Worm (Caenorhabditis elegans): ENCODE data around the gene tpk-1.

tpk-1 gene

DNA sequence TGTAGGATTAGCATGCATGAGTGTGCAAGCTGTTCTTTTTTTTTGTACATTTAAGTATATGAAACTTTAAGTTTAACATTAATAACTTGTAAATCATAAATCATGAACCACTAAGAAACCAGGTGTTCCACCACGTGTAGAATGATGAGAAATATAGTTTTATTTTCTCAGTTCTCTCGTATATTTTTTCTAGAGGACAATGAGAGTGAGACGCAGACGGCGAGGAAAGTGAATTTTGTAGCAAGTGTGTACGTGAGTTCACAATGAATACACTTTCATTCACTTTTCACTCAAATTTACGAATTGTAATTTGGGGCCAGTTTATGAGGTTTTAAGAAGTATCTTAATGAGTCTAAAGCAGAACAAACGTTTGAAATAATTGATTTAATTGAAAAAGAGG lies 14.6 kb downstream of the tpk-1 start (continued):
- TF ChIP-seq ceh-28 (tag; optimal IDR thresholded peaks at IDR 0.05): no peak
- peak in 1 of 2 experiments; percentile 90 for TF ChIP-seq hif-1 (tag; optimal IDR thresholded peaks at IDR 0.05)
- TF ChIP-seq daf-12 (tag; optimal IDR thresholded peaks at IDR 0.05): no peak
- TF ChIP-seq fos-1 (tag; optimal IDR thresholded peaks at IDR 0.05): no peak
- TF ChIP-seq ceh-32 (tag; optimal IDR thresholded peaks at IDR 0.05; ENCODE audit: poor library complexity): no peak
- TF ChIP-seq hmg-1.1 (GFP tag; IDR thresholded peaks at IDR 0.05): no peak
- TF ChIP-seq ceh-44 (GFP tag; IDR thresholded peaks at IDR 0.05): no peak
- no peak for TF ChIP-seq daf-16 (GFP tag; optimal IDR thresholded peaks at IDR 0.05)
- TF ChIP-seq daf-16 (tag; optimal IDR thresholded peaks at IDR 0.05): no peak
- no peak for TF ChIP-seq T26A8.4 (GFP tag; IDR thresholded peaks at IDR 0.05)
- TF ChIP-seq Y105C5A.15 (GFP tag; IDR thresholded peaks at IDR 0.05): no peak
- TF ChIP-seq lin-1 (GFP tag; IDR thresholded peaks at IDR 0.05): no peak
- TF ChIP-seq jun-1 (tag; optimal IDR thresholded peaks at IDR 0.05): no peak
- TF ChIP-seq egl-43 (GFP tag; IDR thresholded peaks at IDR 0.05): no peak
- peak; percentile 69 for TF ChIP-seq mxl-3 (GFP tag; optimal IDR thresholded peaks at IDR 0.05)
- TF ChIP-seq zag-1 (tag; optimal IDR thresholded peaks at IDR 0.05): no peak
- no peak for TF ChIP-seq unc-62 (GFP tag; optimal IDR thresholded peaks at IDR 0.05 in 1 of 2)
- TF ChIP-seq unc-62 (tag; optimal IDR thresholded peaks at IDR 0.05): no peak
- no peak for TF ChIP-seq zfp-2 (tag; optimal IDR thresholded peaks at IDR 0.05)
- no peak for TF ChIP-seq mes-2 (tag; optimal IDR thresholded peaks at IDR 0.05; ENCODE audit: poor library complexity, severe bottlenecking)
- no peak for TF ChIP-seq pha-4 (GFP tag; IDR thresholded peaks at IDR 0.05)
- no peak for TF ChIP-seq pha-4 (tag; optimal IDR thresholded peaks at IDR 0.05)
- TF ChIP-seq duxl-1 (tag; optimal IDR thresholded peaks at IDR 0.05; ENCODE audit: poor library complexity): no peak
- no peak for TF ChIP-seq hlh-11 (tag; optimal IDR thresholded peaks at IDR 0.05)
- no peak for TF ChIP-seq nhr-6 (tag; optimal IDR thresholded peaks at IDR 0.05)
- no peak; the same call in none of the 2 replicates for TF ChIP-seq dmd-6 (GFP tag; IDR thresholded peaks at IDR 0.05)
- peak in 1 of 2 experiments; percentile 72 for TF ChIP-seq mdl-1 (tag; optimal IDR thresholded peaks at IDR 0.05)
- TF ChIP-seq gei-8 (GFP tag; optimal IDR thresholded peaks at IDR 0.05): no peak
- no peak for TF ChIP-seq unc-130 (GFP tag; optimal IDR thresholded peaks at IDR 0.05)

DNA sequence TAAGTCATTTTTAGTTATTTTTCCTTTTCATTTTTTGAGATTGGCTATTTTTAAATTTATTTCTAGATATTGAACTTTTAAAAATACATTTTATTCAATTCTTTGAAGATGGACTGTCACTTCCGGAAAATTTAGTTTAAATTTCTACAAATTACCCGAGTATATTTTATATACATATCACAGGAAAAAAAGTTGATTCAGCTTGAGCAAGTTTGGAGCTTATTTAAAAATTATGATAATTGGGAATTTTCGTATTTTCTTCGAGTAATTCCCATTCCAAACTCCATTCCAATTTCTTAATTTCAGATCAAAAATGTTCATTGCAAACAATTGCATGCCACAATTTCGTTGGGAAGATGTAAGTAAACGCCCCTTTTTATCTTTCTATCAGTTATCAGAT lies 17.8 kb downstream of the tpk-1 start, which contains the start of gene arrd-15:
Gene arrd-15, plus strand, starts transcription at position 301 of the 400 bp plus-strand sequence.
- TF ChIP-seq mxl-3 (GFP tag; optimal IDR thresholded peaks at IDR 0.05) (no peak), nhr-76 (tag; optimal IDR thresholded peaks at IDR 0.05) (no peak), F10B5.3 (tag; optimal IDR thresholded peaks at IDR 0.05) (no peak), F44E2.7 (GFP tag; IDR thresholded peaks at IDR 0.05) (no peak), aha-1 (tag) (peak; percentile 51), mxl-2 (GFP tag; conservative IDR thresholded peaks at IDR 0.05) (no peak), set-16 (GFP tag; IDR thresholded peaks at IDR 0.05) (no peak)

DNA sequence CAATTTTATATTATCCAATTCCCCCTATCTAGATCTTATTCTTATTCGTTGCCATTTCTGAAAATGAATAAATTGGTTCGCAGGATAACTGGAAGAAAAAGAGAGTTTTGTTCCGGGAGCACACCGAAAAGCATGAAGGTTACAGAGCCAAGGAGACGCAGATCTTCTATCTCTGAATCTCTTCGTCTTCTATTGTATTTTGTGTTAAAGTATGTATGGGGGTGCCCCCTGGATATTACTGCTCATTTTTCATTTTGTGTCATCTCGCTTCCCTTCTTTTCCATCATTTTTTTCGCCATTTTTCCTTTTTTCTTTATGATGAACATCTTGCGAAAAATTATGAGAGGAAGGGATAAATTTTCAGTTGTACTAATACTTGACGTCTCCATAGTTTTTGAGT lies 21.8 kb downstream of the tpk-1 start:
- no peak for TF ChIP-seq snpc-1.2 (GFP tag; IDR thresholded peaks at IDR 0.05)
- peak in 1 of 2 experiments; percentile 72 for TF ChIP-seq unc-62 (GFP tag; optimal IDR thresholded peaks at IDR 0.05 in 1 of 2)
- TF ChIP-seq unc-62 (tag; optimal IDR thresholded peaks at IDR 0.05): no peak

DNA sequence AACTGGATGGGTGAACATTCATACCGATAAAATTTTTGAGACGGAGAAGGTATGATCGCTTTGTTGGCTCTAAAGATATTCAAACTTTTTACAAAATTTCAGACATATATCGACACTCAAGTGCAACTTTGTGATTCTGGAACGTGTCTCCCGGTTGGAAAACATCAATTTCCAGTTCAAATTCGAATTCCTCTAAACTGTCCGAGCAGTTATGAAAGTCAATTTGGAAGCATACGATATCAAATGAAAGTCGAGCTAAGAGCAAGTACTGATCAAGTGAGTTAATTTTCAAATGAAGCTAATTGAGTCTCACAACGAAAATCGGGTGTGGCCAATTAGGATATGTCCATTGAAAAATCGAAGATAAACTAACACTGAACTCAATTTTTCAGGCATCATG lies 22.4 kb downstream of the tpk-1 start:
- no peak for TF ChIP-seq F37D6.2 (tag; optimal IDR thresholded peaks at IDR 0.05)
- no peak for TF ChIP-seq F10B5.3 (tag; optimal IDR thresholded peaks at IDR 0.05)
- no peak for TF ChIP-seq madf-5 (GFP tag; IDR thresholded peaks at IDR 0.05)
- no peak for TF ChIP-seq hif-1 (tag; optimal IDR thresholded peaks at IDR 0.05)
- TF ChIP-seq tra-1 (GFP tag; IDR thresholded peaks at IDR 0.05): no peak
- TF ChIP-seq zip-2 (tag; optimal IDR thresholded peaks at IDR 0.05): no peak
- TF ChIP-seq nhr-6 (tag; optimal IDR thresholded peaks at IDR 0.05): no peak
- TF ChIP-seq fos-1 (tag; optimal IDR thresholded peaks at IDR 0.05): no peak
